Worm (Caenorhabditis elegans) whole organism, L3 larva: Measurements from ENCODE around the gene C10C5.3.

ENCODE experiments used
- ama-1 ChIP-seq: fragments of 150-350 bp; optimal IDR thresholded peaks from 2 replicates; lab custom pipeline; 2018
- egl-5 ChIP-seq: fragments of 150-350 bp; optimal IDR thresholded peaks from 2 replicates; lab custom pipeline; 2017; ENCODE audit warnings: missing biosample characterization, missing genetic modification reagents, missing genetic modification characterization, inconsistent platforms
- lin-39 ChIP-seq: fragments of 150-350 bp; optimal IDR thresholded peaks from 2 replicates; lab custom pipeline; 2018; ENCODE audit warnings: missing biosample characterization, missing genetic modification reagents, missing genetic modification characterization
- lsy-12 ChIP-seq: sonication (generic microtip); optimal IDR thresholded peaks from 2 replicates; lab custom pipeline; 2016; ENCODE audit warnings: mild to moderate bottlenecking, missing genetic modification characterization, missing compliant biosample characterization
- nhr-28 ChIP-seq: fragments of 150-350 bp; optimal IDR thresholded peaks from 2 replicates; lab custom pipeline; 2014; ENCODE audit warnings: missing biosample characterization, missing genetic modification characterization
- snpc-4 ChIP-seq: fragments of 150-350 bp; optimal IDR thresholded peaks from 2 replicates; lab custom pipeline; 2014; ENCODE audit warnings: missing biosample characterization, missing genetic modification characterization

DNA sequence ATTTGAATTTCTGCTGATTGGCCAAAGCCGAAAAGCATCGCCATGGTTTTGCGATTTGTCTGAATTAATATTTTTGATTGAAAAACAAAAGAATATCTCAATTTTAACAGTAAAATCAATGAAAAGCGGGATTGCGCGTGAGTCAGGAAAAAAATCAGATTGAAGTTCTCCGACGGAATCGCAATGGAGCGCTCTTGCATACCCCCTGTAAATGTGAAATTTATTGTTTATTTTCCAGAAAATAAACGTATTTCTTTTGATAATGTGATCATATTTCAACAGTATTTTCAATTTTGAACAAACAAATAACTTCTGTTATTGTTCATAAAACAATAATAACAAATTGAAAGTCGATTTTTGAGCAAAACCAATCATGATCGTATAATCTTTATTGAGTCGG is 33.0 kb upstream of the C10C5.3 start, which contains the start of gene vps-26:
- TF ChIP-seq nhr-28 (tag; lab: Kevin White, UChicago) (no peak), egl-5 (no peak), ama-1 (lab: Kevin White, UChicago) (no peak), lin-39 (tag; lab: Kevin White, UChicago) (no peak), lsy-12 (tag; lab: Kevin White, UChicago) (no peak), snpc-4 (tag; lab: Kevin White, UChicago) (no peak)
